Worm (Caenorhabditis elegans) whole organism, L4 larva: Measurements from ENCODE around the gene F34D10.9.

Source experiments
- T26A8.4 ChIP-seq: fragments of 200-800 bp; sonication (Bioruptor generic); IDR thresholded peaks from 2 replicates; pipeline ENCODE4 v1.3.6; 2022; ENCODE audit warnings: missing genetic modification characterization, missing compliant biosample characterization
- Y5F2A.4 ChIP-seq: fragments of 200-800 bp; sonication (Bioruptor generic); optimal IDR thresholded peaks from 2 replicates; lab custom pipeline; 2018; ENCODE audit warnings: mild to moderate bottlenecking, missing genetic modification characterization, missing compliant biosample characterization
- aly-2 ChIP-seq: sonication (generic microtip); optimal IDR thresholded peaks from 2 replicates; lab custom pipeline; 2018; ENCODE audit warnings: missing biosample characterization, missing genetic modification characterization
- ceh-28 ChIP-seq: fragments of 150-350 bp; optimal IDR thresholded peaks from 2 replicates; lab custom pipeline; 2014; ENCODE audit warnings: missing biosample characterization, missing genetic modification reagents, missing genetic modification characterization
- ceh-82 ChIP-seq: sonication (generic microtip); optimal IDR thresholded peaks from 2 replicates; lab custom pipeline; 2017; ENCODE audit warnings: missing biosample characterization, missing genetic modification characterization
- daf-16 ChIP-seq, 3 experiments: sonication (generic microtip); optimal IDR thresholded peaks; 2 replicates each; lab custom pipeline; 2016 to 2017; ENCODE audit warnings: missing genetic modification characterization in 3 of 3, missing genetic modification reagents in 3 of 3, mild to moderate bottlenecking in 2 of 3, missing compliant biosample characterization in 2 of 3, missing biosample characterization in 1 of 3, moderate library complexity in 1 of 3
- fkh-10 ChIP-seq: fragments of 150-350 bp; optimal IDR thresholded peaks from 2 replicates; lab custom pipeline; 2014; ENCODE audit warnings: missing biosample characterization, missing genetic modification reagents, missing genetic modification characterization
- fos-1 ChIP-seq: fragments of 150-350 bp; optimal IDR thresholded peaks from 2 replicates; lab custom pipeline; 2014; ENCODE audit warnings: missing biosample characterization, missing genetic modification characterization
- jun-1 ChIP-seq: fragments of 150-350 bp; optimal IDR thresholded peaks from 2 replicates; lab custom pipeline; 2014; ENCODE audit warnings: missing biosample characterization, missing genetic modification reagents, missing genetic modification characterization
- lsy-2 ChIP-seq, 2 experiments: fragments of 150-350 bp in 1 of 2; sonication (generic microtip) in 1 of 2; optimal IDR thresholded peaks; 2 replicates each; lab custom pipeline; 2014 to 2017; ENCODE audit warnings: missing biosample characterization in 2 of 2, missing genetic modification characterization in 2 of 2
- mes-2 ChIP-seq: sonication (generic microtip); optimal IDR thresholded peaks from 2 replicates; lab custom pipeline; 2016; ENCODE audit warnings: missing genotype, mild to moderate bottlenecking, missing genetic modification characterization, missing compliant biosample characterization; ENCODE audit not compliant: poor library complexity, severe bottlenecking
- unc-39 ChIP-seq: sonication (generic microtip); optimal IDR thresholded peaks from 2 replicates; lab custom pipeline; 2017; ENCODE audit warnings: missing biosample characterization, missing genetic modification characterization
- zag-1 ChIP-seq: fragments of 150-350 bp; optimal IDR thresholded peaks from 2 replicates; lab custom pipeline; 2014; ENCODE audit warnings: missing biosample characterization, missing genetic modification characterization
- zfp-3 ChIP-seq: fragments of 200-800 bp; sonication (Bioruptor generic); conservative IDR thresholded peaks from 2 replicates; pipeline ENCODE4 v1.3.6; 2022; ENCODE audit warnings: missing genetic modification reagents, missing genetic modification characterization, missing compliant biosample characterization

ce11 chrIII:3764043-3764442, 34.6 kb upstream of the F34D10.9 start:
- TF ChIP-seq fkh-10 (GFP tag; lab: Kevin White, UChicago) = no peak
- no peak for TF ChIP-seq daf-16 (GFP tag; optimal IDR thresholded peaks at IDR 0.05; lab: Kevin White, UChicago)
- TF ChIP-seq daf-16 (tag; optimal IDR thresholded peaks at IDR 0.05; lab: Kevin White, UChicago) = peak; percentile 9
- no peak for TF ChIP-seq ceh-28
- TF ChIP-seq fos-1 (tag; lab: Kevin White, UChicago) = no peak
- TF ChIP-seq zag-1 (tag; lab: Kevin White, UChicago) = no peak
- TF ChIP-seq mes-2 (tag; lab: Kevin White, UChicago) = no peak
- no peak for TF ChIP-seq Y5F2A.4
- no peak for TF ChIP-seq aly-2 (tag; lab: Kevin White, UChicago)
- no peak for TF ChIP-seq lsy-2 (tag; optimal IDR thresholded peaks at IDR 0.05; lab: Kevin White, UChicago)
- no peak for TF ChIP-seq unc-39 (tag; lab: Kevin White, UChicago)
- TF ChIP-seq ceh-82 = no peak
- TF ChIP-seq zfp-3 (GFP tag; lab: Robert Waterston, UW) = no peak
- no peak for TF ChIP-seq T26A8.4 (GFP tag; lab: Robert Waterston, UW)
- TF ChIP-seq jun-1 (tag; lab: Kevin White, UChicago) = no peak
